Fruit fly (Drosophila melanogaster) whole organism, wandering third instar larva: ENCODE results near the gene dmrt11E.

ENCODE experiments used
- Abd-B ChIP-seq: fragments of >200 bp; optimal IDR thresholded peaks from 2 replicates; lab custom pipeline; 2017; ENCODE audit warnings: missing biosample characterization, missing genetic modification characterization
- CG32264 ChIP-seq: fragments of 200-800 bp; sonication (Bioruptor generic); optimal IDR thresholded peaks from 2 replicates; lab custom pipeline; 2016; ENCODE audit warnings: missing biosample characterization, missing genetic modification characterization
- CG9705 ChIP-seq: fragments of 200-800 bp; sonication (Bioruptor generic); optimal IDR thresholded peaks from 2 replicates; lab custom pipeline; 2018; ENCODE audit warnings: missing biosample characterization, mild to moderate bottlenecking, missing genetic modification characterization
- CrebA ChIP-seq: fragments of 200-800 bp; sonication (Bioruptor generic); optimal IDR thresholded peaks from 2 replicates; lab custom pipeline; 2016; ENCODE audit warnings: missing biosample characterization, mild to moderate bottlenecking, missing genetic modification characterization, borderline replicate concordance
- Dfd ChIP-seq: fragments of >200 bp; optimal IDR thresholded peaks from 2 replicates; lab custom pipeline; 2017; ENCODE audit warnings: missing biosample characterization, missing genetic modification characterization
- Dif ChIP-seq: fragments of 200-275, 200-300 bp; sonication (Bioruptor generic); optimal IDR thresholded peaks from 2 replicates; lab custom pipeline; 2018; ENCODE audit warnings: missing biosample characterization, missing genetic modification characterization; ENCODE audit not compliant: partially characterized antibody
- GATAd ChIP-seq: sonication (Bioruptor generic); optimal IDR thresholded peaks from 2 replicates; lab custom pipeline; 2016; ENCODE audit warnings: missing biosample characterization, missing genetic modification characterization
- HLH106 ChIP-seq: fragments of 200-800 bp; optimal IDR thresholded peaks from 3 replicates; lab custom pipeline; 2019; ENCODE audit warnings: missing biosample characterization, mild to moderate bottlenecking, missing genetic modification characterization, moderate library complexity
- Hnf4 ChIP-seq: fragments of 200-800 bp; sonication (Bioruptor generic); optimal IDR thresholded peaks from 2 replicates; lab custom pipeline; 2016; ENCODE audit warnings: missing biosample characterization, mild to moderate bottlenecking, missing genetic modification characterization
- Hr78 ChIP-seq: fragments of >200 bp; optimal IDR thresholded peaks from 2 replicates; lab custom pipeline; 2017; ENCODE audit warnings: missing biosample characterization, missing genetic modification characterization
- Hr83 ChIP-seq: fragments of 200-300 bp; sonication (Bioruptor generic); optimal IDR thresholded peaks from 2 replicates; lab custom pipeline; 2016; ENCODE audit warnings: missing biosample characterization, mild to moderate bottlenecking, missing genetic modification characterization, moderate library complexity; ENCODE audit not compliant: poor library complexity, severe bottlenecking
- Jra ChIP-seq: sonication (Bioruptor generic); optimal IDR thresholded peaks from 2 replicates; lab custom pipeline; 2016; ENCODE audit warnings: missing biosample characterization, missing genetic modification characterization
- Mio ChIP-seq: sonication (Bioruptor generic); optimal IDR thresholded peaks from 2 replicates; lab custom pipeline; 2016; ENCODE audit warnings: missing biosample characterization, missing genetic modification characterization
- Myc ChIP-seq: fragments of >200 bp; optimal IDR thresholded peaks from 2 replicates; lab custom pipeline; 2017
- N ChIP-seq: fragments of >200 bp; optimal IDR thresholded peaks from 2 replicates; lab custom pipeline; 2018; ENCODE audit warnings: missing biosample characterization, missing external identifiers, missing genetic modification characterization
- OdsH ChIP-seq: fragments of 200-800 bp; sonication (Bioruptor generic); optimal IDR thresholded peaks from 2 replicates; lab custom pipeline; 2016; ENCODE audit warnings: missing biosample characterization, mild to moderate bottlenecking, missing genetic modification characterization
- Rel ChIP-seq, 2 experiments: fragments of 200-800 bp; sonication (Bioruptor generic) in 1 of 2; optimal IDR thresholded peaks; 2 replicates in 1 of 2; 3 replicates in 1 of 2; lab custom pipeline; 2016 to 2019; ENCODE audit warnings: mild to moderate bottlenecking in 2 of 2, missing biosample characterization in 2 of 2, missing genetic modification characterization in 2 of 2, moderate library complexity in 1 of 2
- Sp1 ChIP-seq: fragments of 200-800 bp; sonication (Bioruptor generic); optimal IDR thresholded peaks from 3 replicates; lab custom pipeline; 2019; ENCODE audit warnings: missing biosample characterization, mild to moderate bottlenecking, missing genetic modification characterization, moderate library complexity
- Vsx2 ChIP-seq: fragments of 200-300, 225-300 bp; sonication (Bioruptor generic); optimal IDR thresholded peaks from 2 replicates; lab custom pipeline; 2018; ENCODE audit warnings: missing biosample characterization, missing genetic modification characterization; ENCODE audit not compliant: partially characterized antibody
- br ChIP-seq: fragments of 200-800 bp; sonication (Bioruptor generic); optimal IDR thresholded peaks from 2 replicates; lab custom pipeline; 2016; ENCODE audit warnings: missing biosample characterization, missing genetic modification characterization
- brk ChIP-seq: fragments of 200-800 bp; sonication (Bioruptor generic); optimal IDR thresholded peaks from 2 replicates; lab custom pipeline; 2016; ENCODE audit warnings: missing biosample characterization, mild to moderate bottlenecking, missing genetic modification characterization
- dl ChIP-seq, 2 experiments: fragments of 175-275, 200-275 bp in 1 of 2; fragments of 200-275 bp in 1 of 2; sonication (Bioruptor generic); optimal IDR thresholded peaks; lab custom pipeline; 2018; ENCODE audit warnings: mild to moderate bottlenecking in 2 of 2, missing biosample characterization in 2 of 2, missing genetic modification characterization in 2 of 2, moderate library complexity in 2 of 2; ENCODE audit not compliant: partially characterized antibody in 2 of 2, insufficient read depth in 1 of 2
- dmrt93B ChIP-seq: fragments of 200-800 bp; sonication (Bioruptor generic); optimal IDR thresholded peaks from 2 replicates; lab custom pipeline; 2018; ENCODE audit warnings: missing biosample characterization, mild to moderate bottlenecking, missing genetic modification characterization
- dsf ChIP-seq: sonication (Bioruptor generic); optimal IDR thresholded peaks from 2 replicates; lab custom pipeline; 2016; ENCODE audit warnings: missing biosample characterization, missing genetic modification characterization, borderline replicate concordance
- ey ChIP-seq: fragments of 200-800 bp; sonication (Bioruptor generic); optimal IDR thresholded peaks from 2 replicates; lab custom pipeline; 2016; ENCODE audit warnings: missing biosample characterization, missing genetic modification characterization
- foxo ChIP-seq, 2 experiments: fragments of 200-800 bp; sonication (Bioruptor generic); optimal IDR thresholded peaks; 2 replicates in 1 of 2; 3 replicates in 1 of 2; lab custom pipeline; 2016 to 2017; ENCODE audit warnings: missing biosample characterization in 2 of 2, missing genetic modification characterization in 2 of 2
- fru ChIP-seq: fragments of 200-800 bp; sonication (Bioruptor generic); optimal IDR thresholded peaks from 3 replicates; lab custom pipeline; 2016; ENCODE audit warnings: missing biosample characterization, mild to moderate bottlenecking, missing genetic modification characterization
- h ChIP-seq: fragments of 200-800 bp; sonication (Bioruptor generic); optimal IDR thresholded peaks from 3 replicates; lab custom pipeline; 2016; ENCODE audit warnings: missing biosample characterization, mild to moderate bottlenecking, missing genetic modification characterization
- jim ChIP-seq: fragments of 175-275, 200-325 bp; sonication (Bioruptor generic); optimal IDR thresholded peaks from 2 replicates; lab custom pipeline; 2016; ENCODE audit warnings: missing biosample characterization, mild to moderate bottlenecking, missing genetic modification characterization
- lola ChIP-seq: fragments of >200 bp; optimal IDR thresholded peaks from 2 replicates; lab custom pipeline; 2017; ENCODE audit warnings: missing biosample characterization, missing genetic modification characterization
- pan ChIP-seq: fragments of >200 bp; optimal IDR thresholded peaks from 2 replicates; lab custom pipeline; 2017
- psq ChIP-seq: fragments of 200-800 bp; sonication (Bioruptor generic); optimal IDR thresholded peaks from 3 replicates; lab custom pipeline; 2017; ENCODE audit warnings: missing biosample characterization, mild to moderate bottlenecking, missing genetic modification characterization, moderate library complexity
- rgr ChIP-seq: fragments of 200-800 bp; sonication (Bioruptor generic); optimal IDR thresholded peaks from 3 replicates; lab custom pipeline; 2016; ENCODE audit warnings: missing biosample characterization, mild to moderate bottlenecking, missing genetic modification characterization
- sage ChIP-seq: fragments of 200-800 bp; sonication (Bioruptor generic); optimal IDR thresholded peaks from 2 replicates; lab custom pipeline; 2016; ENCODE audit warnings: missing biosample characterization, mild to moderate bottlenecking, missing genetic modification characterization
- sv ChIP-seq: fragments of 200-800 bp; sonication (Bioruptor generic); optimal IDR thresholded peaks from 3 replicates; lab custom pipeline; 2016; ENCODE audit warnings: missing biosample characterization, missing genetic modification characterization
- tai ChIP-seq: sonication (Bioruptor generic); optimal IDR thresholded peaks from 2 replicates; lab custom pipeline; 2016; ENCODE audit warnings: missing biosample characterization, missing genetic modification characterization
- usp ChIP-seq: fragments of >200 bp; optimal IDR thresholded peaks from 2 replicates; lab custom pipeline; 2017; ENCODE audit warnings: missing biosample characterization, missing genetic modification characterization
- woc ChIP-seq: sonication (Bioruptor generic); optimal IDR thresholded peaks from 2 replicates; lab custom pipeline; 2016; ENCODE audit warnings: missing biosample characterization, mild to moderate bottlenecking, missing genetic modification characterization

The dmrt11E gene

dm6 chrX:13323526-13323925 is 44.5 kb upstream of the dmrt11E start:
- TF ChIP-seq usp (GFP tag; lab: Kevin White, UChicago) (no peak), Myc (lab: Kevin White, UChicago) (no peak), rgr (GFP tag; lab: Kevin White, UChicago) (no peak), lola (GFP tag; lab: Kevin White, UChicago) (no peak), sv (GFP tag; lab: Kevin White, UChicago) (no peak), Sp1 (GFP tag; lab: Kevin White, UChicago) (no peak), Vsx2 (GFP tag; lab: Kevin White, UChicago) (no peak), psq (GFP tag; lab: Kevin White, UChicago) (no peak), dmrt93B (no peak), jim (GFP tag; lab: Kevin White, UChicago) (no peak), dsf (no peak)

- peak; percentile 20 for TF ChIP-seq br (GFP tag; lab: Kevin White, UChicago)
- TF ChIP-seq woc (GFP tag; lab: Kevin White, UChicago), result no peak
- TF ChIP-seq dmrt93B, result peak; percentile 18
- peak; percentile 34 for TF ChIP-seq rgr (GFP tag; lab: Kevin White, UChicago)
- peak; percentile 7 for TF ChIP-seq Sp1 (GFP tag; lab: Kevin White, UChicago)
- TF ChIP-seq psq (GFP tag; lab: Kevin White, UChicago), result peak; percentile 4
- no peak for TF ChIP-seq Dfd (GFP tag; lab: Kevin White, UChicago)
- peak; percentile 24 for TF ChIP-seq h (GFP tag; lab: Kevin White, UChicago)
- peak; percentile 20 for TF ChIP-seq ey (GFP tag; lab: Kevin White, UChicago)
- no peak for TF ChIP-seq GATAd (GFP tag; lab: Kevin White, UChicago)
- TF ChIP-seq HLH106 (tag; lab: Kevin White, UChicago), result peak; percentile 29
- no peak for TF ChIP-seq brk (GFP tag; lab: Kevin White, UChicago)
- TF ChIP-seq Rel (GFP tag; optimal IDR thresholded peaks at IDR 0.05; lab: Kevin White, UChicago), result no peak
- peak; percentile 17 for TF ChIP-seq Rel (tag; optimal IDR thresholded peaks at IDR 0.05; lab: Kevin White, UChicago)
These were observed 42.7 kb upstream of the dmrt11E start for dm6 chrX:13325310-13325709.

- TF ChIP-seq Rel (GFP tag; optimal IDR thresholded peaks at IDR 0.05; lab: Kevin White, UChicago) (no peak), Rel (tag; optimal IDR thresholded peaks at IDR 0.05; lab: Kevin White, UChicago) (peak; percentile 60), h (GFP tag; lab: Kevin White, UChicago) (peak; percentile 42), Hr83 (GFP tag; lab: Kevin White, UChicago) (peak; percentile 80), Jra (GFP tag; lab: Kevin White, UChicago) (no peak), foxo (GFP tag; optimal IDR thresholded peaks at IDR 0.05; lab: Kevin White, UChicago) (peak in 1 of 2 experiments; percentile 44), fru (GFP tag; lab: Kevin White, UChicago) (peak; percentile 42), Hr78 (GFP tag; lab: Kevin White, UChicago) (no peak), dmrt93B (no peak), lola (GFP tag; lab: Kevin White, UChicago) (no peak), Dif (GFP tag; lab: Kevin White, UChicago) (peak; percentile 49), dsf (no peak), Mio (GFP tag; lab: Kevin White, UChicago) (no peak), dl (GFP tag; optimal IDR thresholded peaks at IDR 0.05; lab: Kevin White, UChicago; ENCODE audit: insufficient read depth in 1 of 2, partially characterized antibody in 2 of 2) (no peak), ey (GFP tag; lab: Kevin White, UChicago) (no peak), usp (GFP tag; lab: Kevin White, UChicago) (no peak), GATAd (GFP tag; lab: Kevin White, UChicago) (no peak), tai (GFP tag; lab: Kevin White, UChicago) (no peak), Dfd (GFP tag; lab: Kevin White, UChicago) (no peak), brk (GFP tag; lab: Kevin White, UChicago) (no peak), rgr (GFP tag; lab: Kevin White, UChicago) (peak; percentile 17), Sp1 (GFP tag; lab: Kevin White, UChicago) (peak; percentile 56), jim (GFP tag; lab: Kevin White, UChicago) (peak; percentile 57), pan (lab: Kevin White, UChicago) (no peak), Vsx2 (GFP tag; lab: Kevin White, UChicago) (no peak), CrebA (GFP tag; lab: Kevin White, UChicago) (no peak), HLH106 (tag; lab: Kevin White, UChicago) (no peak), sage (no peak), Myc (lab: Kevin White, UChicago) (no peak), sv (GFP tag; lab: Kevin White, UChicago) (no peak), woc (GFP tag; lab: Kevin White, UChicago) (no peak), CG9705 (GFP tag; lab: Kevin White, UChicago) (peak; percentile 21), Hnf4 (peak; percentile 14), CG32264 (GFP tag; lab: Kevin White, UChicago) (no peak), psq (GFP tag; lab: Kevin White, UChicago) (no peak), OdsH (GFP tag; lab: Kevin White, UChicago) (no peak), Abd-B (GFP tag; lab: Kevin White, UChicago) (no peak), N (no peak), br (GFP tag; lab: Kevin White, UChicago) (peak; percentile 17)
These were observed 38.4 kb upstream of the dmrt11E start, which contains the start of gene Prx2 for dm6 chrX:13329572-13330046. Gene Prx2 (plus strand): TSS chrX:13329824.
